Worm (Caenorhabditis elegans) whole organism, mixed stage, embryonic: ENCODE data around the gene srd-46.

Experiments used
- M03D4.4 ChIP-seq: sonication (generic microtip); optimal IDR thresholded peaks from 2 replicates; lab custom pipeline; 2017; ENCODE audit warnings: mild to moderate bottlenecking, missing genetic modification characterization, missing compliant biosample characterization
- bed-3 ChIP-seq: fragments of 200-800 bp; sonication (Bioruptor generic); optimal IDR thresholded peaks from 3 replicates; lab custom pipeline; 2018; ENCODE audit warnings: mild to moderate bottlenecking, missing genetic modification characterization, moderate library complexity, missing compliant biosample characterization
- blmp-1 ChIP-seq: fragments of 150-350 bp; optimal IDR thresholded peaks from 2 replicates; lab custom pipeline; 2014; ENCODE audit warnings: missing biosample characterization, missing genetic modification characterization
- ceh-39 ChIP-seq: fragments of 150-350 bp; optimal IDR thresholded peaks from 2 replicates; lab custom pipeline; 2014; ENCODE audit warnings: missing biosample characterization, missing genetic modification characterization
- ceh-43 ChIP-seq: fragments of 200-800 bp; sonication (Bioruptor generic); optimal IDR thresholded peaks from 2 replicates; lab custom pipeline; 2018; ENCODE audit warnings: mild to moderate bottlenecking, missing genetic modification characterization, moderate library complexity, missing compliant biosample characterization
- ceh-83 ChIP-seq: fragments of 200-800 bp; sonication (Bioruptor generic); optimal IDR thresholded peaks from 2 replicates; lab custom pipeline; 2018; ENCODE audit warnings: mild to moderate bottlenecking, missing genetic modification characterization, missing compliant biosample characterization
- ces-1 ChIP-seq: fragments of 150-350 bp; optimal IDR thresholded peaks from 2 replicates; lab custom pipeline; 2014; ENCODE audit warnings: missing biosample characterization, missing genetic modification reagents, missing genetic modification characterization
- cnd-1 ChIP-seq: fragments of 200-800 bp; sonication (Bioruptor generic); optimal IDR thresholded peaks from 2 replicates; lab custom pipeline; 2018; ENCODE audit warnings: mild to moderate bottlenecking, missing genetic modification characterization, missing compliant biosample characterization
- drap-1 ChIP-seq: fragments of 200-800 bp; sonication (Bioruptor generic); optimal IDR thresholded peaks from 3 replicates; lab custom pipeline; 2018; ENCODE audit warnings: mild to moderate bottlenecking, missing genetic modification characterization, missing compliant biosample characterization
- elt-1 ChIP-seq: sonication (generic microtip); optimal IDR thresholded peaks from 2 replicates; lab custom pipeline; 2017; ENCODE audit warnings: missing genetic modification characterization, mild to moderate bottlenecking, missing compliant biosample characterization, antibody characterized with exemption, moderate library complexity, borderline replicate concordance; ENCODE audit not compliant: insufficient read depth
- elt-3 ChIP-seq: fragments of 150-350 bp; optimal IDR thresholded peaks from 2 replicates; lab custom pipeline; 2014; ENCODE audit warnings: missing biosample characterization, missing genetic modification characterization
- flh-1 ChIP-seq: fragments of 200-800 bp; sonication (Bioruptor generic); optimal IDR thresholded peaks from 2 replicates; lab custom pipeline; 2018; ENCODE audit warnings: mild to moderate bottlenecking, missing genetic modification characterization, moderate library complexity, missing compliant biosample characterization
- ham-2 ChIP-seq: fragments of 200-800 bp; sonication (Bioruptor generic); optimal IDR thresholded peaks from 2 replicates; lab custom pipeline; 2018; ENCODE audit warnings: mild to moderate bottlenecking, missing genetic modification characterization, missing compliant biosample characterization
- hlh-1 ChIP-seq: fragments of 150-350 bp; optimal IDR thresholded peaks from 2 replicates; lab custom pipeline; 2014; ENCODE audit warnings: missing biosample characterization, missing genetic modification reagents, missing genetic modification characterization
- lin-13 ChIP-seq: fragments of 150-350 bp; optimal IDR thresholded peaks from 2 replicates; lab custom pipeline; 2014; ENCODE audit warnings: missing biosample characterization, missing genetic modification characterization
- lin-32 ChIP-seq: fragments of 200-800 bp; sonication (Bioruptor generic); optimal IDR thresholded peaks from 2 replicates; lab custom pipeline; 2018; ENCODE audit warnings: mild to moderate bottlenecking, missing genetic modification characterization, missing compliant biosample characterization
- lsy-2 ChIP-seq: fragments of 150-350 bp; optimal IDR thresholded peaks from 2 replicates; lab custom pipeline; 2014; ENCODE audit warnings: missing biosample characterization, missing genetic modification characterization
- mep-1 ChIP-seq: fragments of 150-350 bp; optimal IDR thresholded peaks from 2 replicates; lab custom pipeline; 2017; ENCODE audit warnings: missing biosample characterization, missing genetic modification reagents, missing genetic modification characterization, inconsistent platforms
- mls-2 ChIP-seq: sonication (generic microtip); optimal IDR thresholded peaks from 2 replicates; lab custom pipeline; 2016; ENCODE audit warnings: mild to moderate bottlenecking, missing genetic modification characterization, moderate library complexity, missing compliant biosample characterization
- nhr-12 ChIP-seq: fragments of 150-350 bp; optimal IDR thresholded peaks from 2 replicates; lab custom pipeline; 2014; ENCODE audit warnings: missing biosample characterization, missing genetic modification characterization
- nhr-2 ChIP-seq: fragments of 150-350 bp; optimal IDR thresholded peaks from 2 replicates; lab custom pipeline; 2014; ENCODE audit warnings: missing biosample characterization, missing genetic modification characterization
- nhr-237 ChIP-seq: fragments of 150-350 bp; optimal IDR thresholded peaks from 2 replicates; lab custom pipeline; 2014; ENCODE audit warnings: missing biosample characterization, missing genetic modification characterization
- nhr-28 ChIP-seq: fragments of 150-350 bp; optimal IDR thresholded peaks from 2 replicates; lab custom pipeline; 2014; ENCODE audit warnings: missing biosample characterization, missing genetic modification characterization
- nhr-76 ChIP-seq: sonication (generic microtip); optimal IDR thresholded peaks from 2 replicates; lab custom pipeline; 2017; ENCODE audit warnings: missing biosample characterization, missing genetic modification characterization
- pha-4 ChIP-seq: fragments of 150-350 bp; optimal IDR thresholded peaks from 2 replicates; lab custom pipeline; 2018; ENCODE audit warnings: missing biosample characterization, missing genetic modification reagents, missing genetic modification characterization
- sem-2 ChIP-seq: fragments of 200-800 bp; sonication (Bioruptor generic); optimal IDR thresholded peaks from 2 replicates; lab custom pipeline; 2018; ENCODE audit warnings: mild to moderate bottlenecking, missing genetic modification characterization, missing compliant biosample characterization
- snpc-4 ChIP-seq: fragments of 150-350 bp; optimal IDR thresholded peaks from 2 replicates; lab custom pipeline; 2014; ENCODE audit warnings: missing biosample characterization, missing genetic modification characterization
- sptf-1 ChIP-seq: sonication (generic microtip); optimal IDR thresholded peaks from 2 replicates; lab custom pipeline; 2017; ENCODE audit warnings: mild to moderate bottlenecking, missing genetic modification characterization, moderate library complexity, missing compliant biosample characterization
- tbx-8 ChIP-seq: fragments of 200-800 bp; sonication (Bioruptor generic); optimal IDR thresholded peaks from 2 replicates; lab custom pipeline; 2018; ENCODE audit warnings: mild to moderate bottlenecking, missing genetic modification characterization, moderate library complexity, missing compliant biosample characterization
- unc-120 ChIP-seq: sonication (generic microtip); optimal IDR thresholded peaks from 2 replicates; lab custom pipeline; 2017; ENCODE audit warnings: missing genetic modification characterization, missing compliant biosample characterization; ENCODE audit not compliant: poor library complexity, severe bottlenecking
- unc-39 ChIP-seq: fragments of 150-350 bp; optimal IDR thresholded peaks from 2 replicates; lab custom pipeline; 2014; ENCODE audit warnings: missing biosample characterization, missing genetic modification characterization
- unc-62 ChIP-seq: fragments of 150-350 bp; optimal IDR thresholded peaks from 2 replicates; lab custom pipeline; 2014; ENCODE audit warnings: missing biosample characterization, missing genetic modification reagents, missing genetic modification characterization
- zip-8 ChIP-seq: fragments of 150-350 bp; optimal IDR thresholded peaks from 2 replicates; lab custom pipeline; 2014; ENCODE audit warnings: missing biosample characterization, missing genetic modification characterization

The srd-46 gene

ce11 chrX:12352872-12353271 is 21.0 kb downstream of the srd-46 start, which contains the start of gene F42F12.4:
F42F12.4 (minus strand) TSS chrX:12352947.
- no peak for TF ChIP-seq ham-2
- no peak for TF ChIP-seq ceh-83 (GFP tag; lab: Kevin White, UChicago)
- no peak for TF ChIP-seq flh-1 (GFP tag; lab: Kevin White, UChicago)
- TF ChIP-seq blmp-1 (tag; lab: Kevin White, UChicago), result no peak
- no peak for TF ChIP-seq cnd-1 (tag; lab: Kevin White, UChicago)
- no peak for TF ChIP-seq pha-4
- no peak for TF ChIP-seq lsy-2
- TF ChIP-seq elt-1 (tag; lab: Kevin White, UChicago), result no peak
- TF ChIP-seq elt-3 (tag; lab: Kevin White, UChicago), result no peak
- TF ChIP-seq bed-3, result no peak
- no peak for TF ChIP-seq nhr-2 (tag; lab: Kevin White, UChicago)
- no peak for TF ChIP-seq tbx-8 (GFP tag; lab: Kevin White, UChicago)
- TF ChIP-seq, all 35 proteins: peak for 0

- TF ChIP-seq bed-3 (no peak), ceh-43 (no peak), lsy-2 (no peak), unc-120 (no peak), sem-2 (GFP tag; lab: Kevin White, UChicago) (no peak), nhr-28 (no peak), unc-62 (no peak), ces-1 (GFP tag; lab: Kevin White, UChicago) (no peak), ham-2 (no peak)
Measured at ce11 chrX:12356581-12356980, 24.7 kb downstream of the srd-46 start, which contains the start of gene nspc-12. nspc-12 (minus strand) TSS chrX:12356681.

ce11 chrX:12357127-12357526 is 25.2 kb downstream of the srd-46 start, which contains the start of gene nspc-13:
nspc-13 (plus strand) TSS chrX:12357427.
- TF ChIP-seq ceh-43 (no peak), M03D4.4 (tag; lab: Kevin White, UChicago) (no peak), ceh-83 (GFP tag; lab: Kevin White, UChicago) (no peak), mep-1 (tag; lab: Kevin White, UChicago) (no peak), lin-13 (tag; lab: Kevin White, UChicago) (no peak), nhr-2 (tag; lab: Kevin White, UChicago) (no peak), snpc-4 (tag; lab: Kevin White, UChicago) (no peak), nhr-76 (tag; lab: Kevin White, UChicago) (no peak), drap-1 (GFP tag; lab: Kevin White, UChicago) (no peak), ham-2 (no peak), nhr-28 (no peak), elt-1 (tag; lab: Kevin White, UChicago) (no peak), mls-2 (no peak), lsy-2 (no peak), nhr-12 (no peak), sptf-1 (tag; lab: Kevin White, UChicago) (no peak), ces-1 (GFP tag; lab: Kevin White, UChicago) (no peak)

- no peak for TF ChIP-seq sptf-1 (tag; lab: Kevin White, UChicago)
- TF ChIP-seq nhr-12, result no peak
- TF ChIP-seq blmp-1 (tag; lab: Kevin White, UChicago), result no peak
- TF ChIP-seq sem-2 (GFP tag; lab: Kevin White, UChicago), result no peak
- no peak for TF ChIP-seq nhr-237 (tag; lab: Kevin White, UChicago)
- no peak for TF ChIP-seq nhr-2 (tag; lab: Kevin White, UChicago)
- TF ChIP-seq tbx-8 (GFP tag; lab: Kevin White, UChicago), result no peak
- no peak for TF ChIP-seq ceh-43
- TF ChIP-seq lin-32 (GFP tag; lab: Kevin White, UChicago), result no peak
- no peak for TF ChIP-seq unc-39 (tag; lab: Kevin White, UChicago)
- TF ChIP-seq ceh-39, result no peak
- TF ChIP-seq, all 35 proteins: peak for 0
Measured at ce11 chrX:12358957-12359356, 27.1 kb downstream of the srd-46 start, which contains the start of gene nspc-14. nspc-14 (minus strand) TSS chrX:12359057.

- TF ChIP-seq zip-8 (tag; lab: Kevin White, UChicago) (no peak), lin-32 (GFP tag; lab: Kevin White, UChicago) (no peak), flh-1 (GFP tag; lab: Kevin White, UChicago) (no peak), nhr-28 (no peak), hlh-1 (no peak), snpc-4 (tag; lab: Kevin White, UChicago) (no peak), unc-62 (no peak), mls-2 (no peak), drap-1 (GFP tag; lab: Kevin White, UChicago) (no peak), sem-2 (GFP tag; lab: Kevin White, UChicago) (no peak), nhr-76 (tag; lab: Kevin White, UChicago) (no peak), M03D4.4 (tag; lab: Kevin White, UChicago) (no peak)
- TF ChIP-seq, all 35 proteins: peak for 0
Measured at ce11 chrX:12360444-12360843, 28.5 kb downstream of the srd-46 start, which contains the start of the genes nspc-15 and F19H6.6. nspc-15 (plus strand) TSS chrX:12360744. F19H6.6 (plus strand) TSS chrX:12360827.
